Worm (Caenorhabditis elegans) whole organism, young adult: Measurements from ENCODE around the gene T08D10.4.

Source experiments
- B0019.2 ChIP-seq: fragments of 200-800 bp; sonication (Bioruptor generic); conservative IDR thresholded peaks from 2 replicates; pipeline ENCODE4 v1.3.6; 2022; ENCODE audit warnings: missing genetic modification reagents, missing genetic modification characterization, missing compliant biosample characterization
- B0035.1 ChIP-seq: sonication (generic microtip); optimal IDR thresholded peaks from 2 replicates; lab custom pipeline; 2016; ENCODE audit warnings: missing genetic modification characterization, mild to moderate bottlenecking, missing compliant biosample characterization, missing genotype, missing genetic modification reagents
- C06A6.2 ChIP-seq: fragments of 200-800 bp; sonication (Bioruptor generic); conservative IDR thresholded peaks from 2 replicates; pipeline ENCODE4 v1.3.6; 2022; ENCODE audit warnings: missing genetic modification characterization, missing compliant biosample characterization
- D2030.7 ChIP-seq: fragments of 200-800 bp; sonication (Bioruptor generic); IDR thresholded peaks from 2 replicates; pipeline ENCODE4 v1.3.6; 2022; ENCODE audit warnings: missing genetic modification reagents, missing genetic modification characterization, missing compliant biosample characterization
- F10E7.11 ChIP-seq: sonication (generic microtip); optimal IDR thresholded peaks from 2 replicates; lab custom pipeline; 2017; ENCODE audit warnings: mild to moderate bottlenecking, missing genetic modification characterization, moderate library complexity, missing compliant biosample characterization
- F23B12.7 ChIP-seq: sonication (generic microtip); optimal IDR thresholded peaks from 2 replicates; lab custom pipeline; 2017; ENCODE audit warnings: missing genetic modification characterization, mild to moderate bottlenecking, missing compliant biosample characterization, antibody characterized with exemption, moderate library complexity; ENCODE audit not compliant: insufficient read depth
- F39B2.1 ChIP-seq: fragments of 200-800 bp; sonication (Bioruptor generic); IDR thresholded peaks from 2 replicates; pipeline ENCODE4 v1.3.6; 2022; ENCODE audit warnings: missing genetic modification reagents, missing genetic modification characterization, missing compliant biosample characterization
- T07F8.4 ChIP-seq: sonication (generic microtip); optimal IDR thresholded peaks from 2 replicates; lab custom pipeline; 2016; ENCODE audit warnings: mild to moderate bottlenecking, missing genetic modification characterization, moderate library complexity, missing compliant biosample characterization
- Y53G8AR.9 ChIP-seq: fragments of 200-800 bp; sonication (Bioruptor generic); conservative IDR thresholded peaks from 2 replicates; pipeline ENCODE4 v1.3.6; 2022; ENCODE audit warnings: missing genetic modification reagents, missing genetic modification characterization, missing compliant biosample characterization
- Y67H2A.10 ChIP-seq: fragments of 200-800 bp; sonication (Bioruptor generic); conservative IDR thresholded peaks from 2 replicates; pipeline ENCODE4 v1.3.6; 2022; ENCODE audit warnings: missing genetic modification reagents, missing genetic modification characterization, missing compliant biosample characterization
- ama-1 ChIP-seq, 3 experiments: fragments of 150-350 bp in 1 of 3; sonication (generic microtip) in 2 of 3; optimal IDR thresholded peaks; 2 replicates each; lab custom pipeline; 2014 to 2018; ENCODE audit warnings: missing biosample characterization in 2 of 3, missing genetic modification characterization in 2 of 3, missing genetic modification reagents in 2 of 3
- athp-1 ChIP-seq: sonication (generic microtip); optimal IDR thresholded peaks from 2 replicates; lab custom pipeline; 2017; ENCODE audit warnings: mild to moderate bottlenecking, missing genetic modification characterization, missing compliant biosample characterization
- attf-3 ChIP-seq: fragments of 200-800 bp; sonication (Bioruptor generic); conservative IDR thresholded peaks from 2 replicates; pipeline ENCODE4 v1.3.6; 2022; ENCODE audit warnings: missing genetic modification reagents, missing genetic modification characterization, missing compliant biosample characterization
- attf-6 ChIP-seq: fragments of 200-800 bp; sonication (Bioruptor generic); IDR thresholded peaks from 2 replicates; pipeline ENCODE4 v1.3.6; 2022; ENCODE audit warnings: missing genetic modification reagents, missing genetic modification characterization, missing compliant biosample characterization
- bed-2 ChIP-seq: fragments of 200-800 bp; sonication (Bioruptor generic); IDR thresholded peaks from 2 replicates; pipeline ENCODE4 v1.3.6; 2022; ENCODE audit warnings: missing genetic modification reagents, missing genetic modification characterization, missing compliant biosample characterization
- cebp-2 ChIP-seq: fragments of 200-800 bp; sonication (Bioruptor generic); IDR thresholded peaks from 2 replicates; pipeline ENCODE4 v1.3.6; 2022; ENCODE audit warnings: missing genetic modification characterization, missing compliant biosample characterization
- ceh-27 ChIP-seq: fragments of 200-800 bp; sonication (Bioruptor generic); optimal IDR thresholded peaks from 2 replicates; lab custom pipeline; 2018; ENCODE audit warnings: mild to moderate bottlenecking, missing genetic modification characterization, moderate library complexity, missing compliant biosample characterization
- ceh-79 ChIP-seq: sonication (generic microtip); optimal IDR thresholded peaks from 2 replicates; lab custom pipeline; 2017; ENCODE audit warnings: mild to moderate bottlenecking, missing genetic modification characterization, missing compliant biosample characterization
- die-1 ChIP-seq: sonication (generic microtip); optimal IDR thresholded peaks from 2 replicates; lab custom pipeline; 2016; ENCODE audit warnings: missing genotype, mild to moderate bottlenecking, missing genetic modification characterization, missing compliant biosample characterization
- dpff-1 ChIP-seq: sonication (generic microtip); optimal IDR thresholded peaks from 2 replicates; lab custom pipeline; 2017; ENCODE audit warnings: mild to moderate bottlenecking, missing genetic modification characterization, missing compliant biosample characterization
- egl-44 ChIP-seq: fragments of 200-800 bp; sonication (Bioruptor generic); IDR thresholded peaks from 2 replicates; pipeline ENCODE4 v1.3.6; 2022; ENCODE audit warnings: missing genetic modification reagents, missing genetic modification characterization, missing compliant biosample characterization
- fkh-3 ChIP-seq: sonication (generic microtip); optimal IDR thresholded peaks from 2 replicates; lab custom pipeline; 2016; ENCODE audit warnings: mild to moderate bottlenecking, missing genetic modification characterization, missing compliant biosample characterization
- gei-17 ChIP-seq: fragments of 200-800 bp; sonication (Bioruptor generic); optimal IDR thresholded peaks from 2 replicates; lab custom pipeline; 2018; ENCODE audit warnings: mild to moderate bottlenecking, missing genetic modification characterization, missing compliant biosample characterization
- hmg-20 ChIP-seq: fragments of 200-800 bp; sonication (Bioruptor generic); IDR thresholded peaks from 2 replicates; pipeline ENCODE4 v1.3.6; 2022; ENCODE audit warnings: missing genetic modification reagents, missing genetic modification characterization, missing compliant biosample characterization
- hrde-1 ChIP-seq: sonication (generic microtip); optimal IDR thresholded peaks from 2 replicates; lab custom pipeline; 2016; ENCODE audit warnings: missing genetic modification characterization, mild to moderate bottlenecking, missing compliant biosample characterization, moderate library complexity, missing genotype, missing genetic modification reagents, borderline replicate concordance
- hsf-1 ChIP-seq: fragments of 200-800 bp; sonication (Bioruptor generic); IDR thresholded peaks from 2 replicates; pipeline ENCODE4 v1.3.6; 2022; ENCODE audit warnings: missing genetic modification reagents, missing genetic modification characterization, missing compliant biosample characterization
- lin-26 ChIP-seq: fragments of 200-800 bp; sonication (Bioruptor generic); IDR thresholded peaks from 2 replicates; pipeline ENCODE4 v1.3.6; 2022; ENCODE audit warnings: missing genetic modification reagents, missing genetic modification characterization, missing compliant biosample characterization
- lin-35 ChIP-seq, 3 experiments: fragments of 150-350 bp in 2 of 3; sonication (generic microtip) in 1 of 3; optimal IDR thresholded peaks; 2 replicates each; lab custom pipeline; 2014 to 2018; ENCODE audit warnings: missing biosample characterization in 3 of 3, missing genetic modification characterization in 3 of 3, missing genetic modification reagents in 3 of 3
- lin-40 ChIP-seq: sonication (generic microtip); optimal IDR thresholded peaks from 2 replicates; lab custom pipeline; 2016; ENCODE audit warnings: missing genetic modification characterization, mild to moderate bottlenecking, missing compliant biosample characterization, missing genotype, missing genetic modification reagents
- lin-54 ChIP-seq: fragments of 200-800 bp; sonication (Bioruptor generic); optimal IDR thresholded peaks from 2 replicates; lab custom pipeline; 2018; ENCODE audit warnings: mild to moderate bottlenecking, missing genetic modification characterization, missing compliant biosample characterization
- madf-10 ChIP-seq: sonication (generic microtip); optimal IDR thresholded peaks from 2 replicates; lab custom pipeline; 2016; ENCODE audit warnings: mild to moderate bottlenecking, missing genetic modification characterization, missing compliant biosample characterization
- madf-8 ChIP-seq: fragments of 200-800 bp; sonication (Bioruptor generic); conservative IDR thresholded peaks from 2 replicates; pipeline ENCODE4 v1.3.6; 2022; ENCODE audit warnings: missing genetic modification reagents, missing genetic modification characterization, missing compliant biosample characterization
- mel-28 ChIP-seq: sonication (generic microtip); optimal IDR thresholded peaks from 2 replicates; lab custom pipeline; 2016; ENCODE audit warnings: borderline replicate concordance, mild to moderate bottlenecking, missing genetic modification characterization, missing compliant biosample characterization
- mes-4 ChIP-seq: sonication (generic microtip); optimal IDR thresholded peaks from 2 replicates; lab custom pipeline; 2016; ENCODE audit warnings: missing genotype, missing genetic modification characterization, missing compliant biosample characterization
- nhr-120 ChIP-seq: fragments of 200-800 bp; sonication (Bioruptor generic); IDR thresholded peaks from 2 replicates; pipeline ENCODE4 v1.3.6; 2022; ENCODE audit warnings: missing genetic modification characterization, missing compliant biosample characterization
- nhr-179 ChIP-seq: sonication (generic microtip); optimal IDR thresholded peaks from 2 replicates; lab custom pipeline; 2016; ENCODE audit warnings: mild to moderate bottlenecking, missing genetic modification characterization, missing compliant biosample characterization
- nhr-80 ChIP-seq: sonication (generic microtip); optimal IDR thresholded peaks from 2 replicates; lab custom pipeline; 2016; ENCODE audit warnings: missing genetic modification characterization, missing compliant biosample characterization
- nhr-90 ChIP-seq: sonication (generic microtip); optimal IDR thresholded peaks from 2 replicates; lab custom pipeline; 2016; ENCODE audit warnings: missing genotype, mild to moderate bottlenecking, missing genetic modification characterization, missing compliant biosample characterization
- rcor-1 ChIP-seq: fragments of 200-800 bp; sonication (Bioruptor generic); IDR thresholded peaks from 2 replicates; pipeline ENCODE4 v1.3.6; 2022; ENCODE audit warnings: missing genetic modification reagents, missing genetic modification characterization, missing compliant biosample characterization
- repo-1 ChIP-seq: sonication (generic microtip); optimal IDR thresholded peaks from 2 replicates; lab custom pipeline; 2017; ENCODE audit warnings: mild to moderate bottlenecking, missing genetic modification characterization, missing compliant biosample characterization
- tbp1 ChIP-seq: fragments of 200-800 bp; sonication (Bioruptor generic); optimal IDR thresholded peaks from 2 replicates; lab custom pipeline; 2018; ENCODE audit warnings: mild to moderate bottlenecking, missing genetic modification characterization, missing compliant biosample characterization
- tlf-1 ChIP-seq: fragments of 200-800 bp; sonication (Bioruptor generic); optimal IDR thresholded peaks from 2 replicates; lab custom pipeline; 2018; ENCODE audit warnings: mild to moderate bottlenecking, missing genetic modification characterization, missing compliant biosample characterization
- xnd-1 ChIP-seq: sonication (generic microtip); optimal IDR thresholded peaks from 2 replicates; lab custom pipeline; 2016; ENCODE audit warnings: missing genotype, missing genetic modification reagents, missing genetic modification characterization, missing compliant biosample characterization
- zfh-2 ChIP-seq: fragments of 200-800 bp; sonication (Bioruptor generic); conservative IDR thresholded peaks from 2 replicates; pipeline ENCODE4 v1.3.6; 2022; ENCODE audit warnings: missing genetic modification reagents, missing genetic modification characterization, missing compliant biosample characterization
- ztf-18 ChIP-seq: sonication (generic microtip); optimal IDR thresholded peaks from 2 replicates; lab custom pipeline; 2016; ENCODE audit warnings: missing genotype, mild to moderate bottlenecking, missing genetic modification characterization, missing compliant biosample characterization
- ztf-26 ChIP-seq: sonication (generic microtip); optimal IDR thresholded peaks from 2 replicates; lab custom pipeline; 2017; ENCODE audit warnings: missing genetic modification characterization, missing compliant biosample characterization
- ztf-28 ChIP-seq: fragments of 200-800 bp; sonication (Bioruptor generic); IDR thresholded peaks from 2 replicates; pipeline ENCODE4 v1.3.6; 2022; ENCODE audit warnings: missing genetic modification reagents, missing genetic modification characterization, missing compliant biosample characterization
- ztf-3 ChIP-seq: fragments of 200-800 bp; sonication (Bioruptor generic); optimal IDR thresholded peaks from 2 replicates; lab custom pipeline; 2018; ENCODE audit warnings: mild to moderate bottlenecking, missing genetic modification characterization, missing compliant biosample characterization

Gene T08D10.4

DNA sequence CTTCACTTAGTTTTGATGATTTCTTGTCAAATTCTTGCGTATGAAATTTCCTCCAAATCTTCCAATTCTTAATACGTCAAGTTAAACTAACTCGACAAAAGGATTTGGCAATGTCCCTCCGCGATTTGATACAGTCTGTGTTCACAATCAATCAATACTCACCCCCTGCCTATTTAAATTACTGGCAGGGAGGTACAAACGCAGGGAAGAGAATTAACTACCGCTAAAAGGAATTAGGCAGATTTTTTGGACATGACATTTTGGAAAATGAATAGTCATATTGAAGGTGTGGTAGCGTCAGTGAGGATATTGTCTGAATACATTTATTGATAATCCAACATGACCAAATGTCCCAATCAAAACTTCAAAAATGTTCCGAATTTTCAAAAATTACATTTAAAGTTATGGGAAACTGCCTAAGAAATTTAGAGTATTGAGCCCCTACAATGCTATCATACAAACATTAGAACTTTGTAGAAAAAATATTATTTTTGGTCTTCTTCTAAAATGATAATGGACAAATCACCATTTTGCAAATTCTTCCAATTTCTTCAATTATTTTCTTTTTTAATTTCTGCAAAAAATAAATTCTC, 15.7 kb downstream of the T08D10.4 start:
- TF ChIP-seq Y53G8AR.9 (GFP tag; lab: Robert Waterston, UW), result peak; percentile 97
- no peak for TF ChIP-seq mes-4 (tag; lab: Kevin White, UChicago)
- TF ChIP-seq zfh-2 (GFP tag; lab: Robert Waterston, UW), result no peak
- peak; percentile 81 for TF ChIP-seq nhr-90 (tag; lab: Kevin White, UChicago)
- TF ChIP-seq Y67H2A.10, result no peak; the same call in 1 of the 2 replicates
- peak; percentile 90 for TF ChIP-seq F23B12.7 (tag; lab: Kevin White, UChicago)
- TF ChIP-seq ama-1 (optimal IDR thresholded peaks at IDR 0.05; lab: Kevin White, UChicago), result no peak
- TF ChIP-seq ama-1 (GFP tag; optimal IDR thresholded peaks at IDR 0.05; lab: Kevin White, UChicago), result peak; percentile 66 to 90
- no peak for TF ChIP-seq F39B2.1
- TF ChIP-seq B0035.1, result peak; percentile 94
- TF ChIP-seq attf-3 (GFP tag; lab: Robert Waterston, UW), result no peak
- TF ChIP-seq lin-40 (tag; lab: Kevin White, UChicago), result peak; percentile 100
- TF ChIP-seq dpff-1 (tag; lab: Kevin White, UChicago), result peak; percentile 29
- peak; percentile 89 for TF ChIP-seq egl-44
- TF ChIP-seq lin-54 (GFP tag; lab: Kevin White, UChicago), result peak; percentile 92
- peak; percentile 98 for TF ChIP-seq gei-17 (GFP tag; lab: Kevin White, UChicago)
- no peak for TF ChIP-seq attf-6 (GFP tag; lab: Robert Waterston, UW)
- TF ChIP-seq athp-1 (tag; lab: Kevin White, UChicago), result peak; percentile 64
- TF ChIP-seq ceh-79 (tag; lab: Kevin White, UChicago), result peak; percentile 47
- peak; percentile 81 for TF ChIP-seq mel-28 (tag; lab: Kevin White, UChicago)
- TF ChIP-seq fkh-3 (tag; lab: Kevin White, UChicago), result peak; percentile 50
- TF ChIP-seq hrde-1 (tag; lab: Kevin White, UChicago), result no peak
- TF ChIP-seq D2030.7 (GFP tag; lab: Robert Waterston, UW), result no peak
- TF ChIP-seq madf-10 (tag; lab: Kevin White, UChicago), result peak; percentile 96
- TF ChIP-seq lin-26 (GFP tag; lab: Robert Waterston, UW), result peak; percentile 79; the same call in 1 of the 2 replicates
- TF ChIP-seq madf-8, result no peak
- peak; percentile 45 for TF ChIP-seq die-1
- TF ChIP-seq T07F8.4 (tag; lab: Kevin White, UChicago), result peak; percentile 80
- TF ChIP-seq ztf-18, result peak; percentile 68
- peak; percentile 97 for TF ChIP-seq rcor-1 (GFP tag; lab: Robert Waterston, UW)
- no peak for TF ChIP-seq xnd-1 (tag; lab: Kevin White, UChicago)
- TF ChIP-seq nhr-179, result peak; percentile 85
- TF ChIP-seq hmg-20 (GFP tag; lab: Robert Waterston, UW), result peak; percentile 93
- peak; percentile 99 for TF ChIP-seq ceh-27 (GFP tag; lab: Kevin White, UChicago)
- TF ChIP-seq bed-2, result no peak
- no peak; the same call in 1 of the 2 replicates for TF ChIP-seq hsf-1 (GFP tag; lab: Robert Waterston, UW)
- peak; percentile 98 for TF ChIP-seq repo-1 (tag; lab: Kevin White, UChicago)
- TF ChIP-seq ztf-26, result peak; percentile 99
- peak in 2 of 3 experiments; percentile 89 to 98 for TF ChIP-seq lin-35 (GFP tag; optimal IDR thresholded peaks at IDR 0.05; lab: Kevin White, UChicago)
- peak; percentile 99 for TF ChIP-seq tlf-1 (GFP tag; lab: Kevin White, UChicago)
- TF ChIP-seq cebp-2, result peak; percentile 95; the same call in 1 of the 2 replicates
- peak; percentile 87 for TF ChIP-seq nhr-80 (tag; lab: Kevin White, UChicago)
- TF ChIP-seq C06A6.2 (GFP tag; lab: Robert Waterston, UW), result peak; percentile 92
- TF ChIP-seq ztf-28 (GFP tag; lab: Robert Waterston, UW), result no peak
- no peak for TF ChIP-seq B0019.2
- TF ChIP-seq nhr-120, result peak; percentile 92
- TF ChIP-seq tbp1 (GFP tag; lab: Kevin White, UChicago), result peak; percentile 80
- peak; percentile 84 for TF ChIP-seq F10E7.11 (tag; lab: Kevin White, UChicago)
- TF ChIP-seq ztf-3 (GFP tag; lab: Kevin White, UChicago), result peak; percentile 88
